Fruit fly (Drosophila melanogaster) whole organism, prepupa: ENCODE data around the gene CG7656.

ENCODE experiments used
- Blimp-1 ChIP-seq: fragments of 200-800 bp; sonication (Bioruptor generic); optimal IDR thresholded peaks from 3 replicates; lab custom pipeline; 2017; ENCODE audit warnings: missing biosample characterization, missing genetic modification characterization, mild to moderate bottlenecking, moderate library complexity, missing genetic modification reagents
- CG10631 ChIP-seq: fragments of 200-800 bp; sonication (Bioruptor generic); optimal IDR thresholded peaks from 2 replicates; lab custom pipeline; 2016; ENCODE audit warnings: missing biosample characterization, missing genetic modification characterization
- CG11294 ChIP-seq: fragments of 200-800 bp; sonication (Bioruptor generic); IDR thresholded peaks from 2 replicates; pipeline ENCODE4 v1.3.6; 2022; ENCODE audit warnings: missing biosample characterization, missing genetic modification characterization
- CG15336 ChIP-seq: fragments of 200-800 bp; sonication (Bioruptor generic); IDR thresholded peaks from 2 replicates; pipeline ENCODE4 v1.3.6; 2022; ENCODE audit warnings: missing biosample characterization, missing genetic modification characterization
- CG16779 ChIP-seq: fragments of 200-800 bp; sonication (Bioruptor generic); optimal IDR thresholded peaks from 3 replicates; lab custom pipeline; 2017; ENCODE audit warnings: missing biosample characterization, mild to moderate bottlenecking, missing genetic modification characterization
- CG3032 ChIP-seq: fragments of 200-800 bp; optimal IDR thresholded peaks from 2 replicates; lab custom pipeline; 2019; ENCODE audit warnings: missing biosample characterization, mild to moderate bottlenecking, missing genetic modification characterization, moderate library complexity
- CG31627 ChIP-seq: fragments of 200-800 bp; sonication (Bioruptor generic); optimal IDR thresholded peaks from 3 replicates; lab custom pipeline; 2016; ENCODE audit warnings: missing biosample characterization, missing genetic modification characterization
- CG3919 ChIP-seq: fragments of 200-800 bp; sonication (Bioruptor generic); optimal IDR thresholded peaks from 3 replicates; lab custom pipeline; 2016; ENCODE audit warnings: missing biosample characterization, missing genetic modification characterization
- CG6163 ChIP-seq: fragments of 200-800 bp; sonication (Bioruptor generic); IDR thresholded peaks from 3 replicates; pipeline ENCODE4 v1.3.6; 2022; ENCODE audit warnings: missing biosample characterization, missing genetic modification characterization
- CG6792 ChIP-seq: fragments of 200-800 bp; sonication (Bioruptor generic); optimal IDR thresholded peaks from 3 replicates; lab custom pipeline; 2016; ENCODE audit warnings: missing biosample characterization, missing genetic modification characterization
- CG6808 ChIP-seq: fragments of 200-800 bp; sonication (Bioruptor generic); optimal IDR thresholded peaks from 3 replicates; lab custom pipeline; 2017; ENCODE audit warnings: missing biosample characterization, missing genetic modification characterization, mild to moderate bottlenecking, moderate library complexity, missing genetic modification reagents
- CG7368 ChIP-seq: fragments of 200-800 bp; sonication (Bioruptor generic); optimal IDR thresholded peaks from 3 replicates; lab custom pipeline; 2016; ENCODE audit warnings: missing biosample characterization, missing genetic modification characterization
- CG8119 ChIP-seq: fragments of 200-800 bp; sonication (Bioruptor generic); IDR thresholded peaks from 3 replicates; pipeline ENCODE4 v1.3.6; 2022; ENCODE audit warnings: missing biosample characterization, missing genetic modification characterization
- CG8632 ChIP-seq: fragments of 200-800 bp; sonication (Bioruptor generic); optimal IDR thresholded peaks from 3 replicates; lab custom pipeline; 2016; ENCODE audit warnings: missing biosample characterization, missing genetic modification characterization
- Eip75B ChIP-seq: fragments of 200-800 bp; sonication (Bioruptor generic); optimal IDR thresholded peaks from 3 replicates; lab custom pipeline; 2016; ENCODE audit warnings: missing biosample characterization, missing genetic modification characterization
- Eip78C ChIP-seq: fragments of 200-800 bp; sonication (Bioruptor generic); peaks from one replicate; lab custom pipeline; 2016; ENCODE audit warnings: missing biosample characterization, missing genetic modification characterization
- Eip93F ChIP-seq: fragments of 200-800 bp; sonication (Bioruptor generic); optimal IDR thresholded peaks from 2 replicates; lab custom pipeline; 2016; ENCODE audit warnings: missing biosample characterization, mild to moderate bottlenecking, missing genetic modification characterization
- Ets21C ChIP-seq: fragments of 200-800 bp; sonication (Bioruptor generic); optimal IDR thresholded peaks from 3 replicates; lab custom pipeline; 2016; ENCODE audit warnings: missing biosample characterization, missing genetic modification characterization
- Ets96B ChIP-seq: fragments of 200-800 bp; optimal IDR thresholded peaks from 2 replicates; lab custom pipeline; 2019; ENCODE audit warnings: missing biosample characterization, mild to moderate bottlenecking, missing genetic modification characterization, moderate library complexity
- Gug ChIP-seq: fragments of 200-800 bp; sonication (Bioruptor generic); IDR thresholded peaks from 2 replicates; pipeline ENCODE4 v1.3.6; 2022; ENCODE audit warnings: missing biosample characterization, missing genetic modification characterization
- Lpt ChIP-seq: fragments of 200-800 bp; sonication (Bioruptor generic); optimal IDR thresholded peaks from 3 replicates; lab custom pipeline; 2016; ENCODE audit warnings: missing biosample characterization, missing genetic modification characterization
- Met ChIP-seq: fragments of 200-800 bp; sonication (Bioruptor generic); optimal IDR thresholded peaks from 3 replicates; lab custom pipeline; 2016; ENCODE audit warnings: missing biosample characterization, missing genetic modification characterization
- OdsH ChIP-seq: fragments of 200-800 bp; sonication (Bioruptor generic); optimal IDR thresholded peaks from 3 replicates; lab custom pipeline; 2016; ENCODE audit warnings: missing biosample characterization, missing genetic modification characterization
- Smox ChIP-seq: fragments of 200-800 bp; sonication (Bioruptor generic); optimal IDR thresholded peaks from 3 replicates; lab custom pipeline; 2016; ENCODE audit warnings: missing biosample characterization, missing genetic modification characterization
- Sox14 ChIP-seq: fragments of 200-800 bp; sonication (Bioruptor generic); optimal IDR thresholded peaks from 3 replicates; lab custom pipeline; 2016; ENCODE audit warnings: missing biosample characterization, missing genetic modification characterization
- Sox15 ChIP-seq: fragments of 200-800 bp; sonication (Bioruptor generic); optimal IDR thresholded peaks from 3 replicates; lab custom pipeline; 2016; ENCODE audit warnings: missing biosample characterization, missing genetic modification characterization
- achi ChIP-seq: fragments of 200-800 bp; sonication (Bioruptor generic); optimal IDR thresholded peaks from 3 replicates; lab custom pipeline; 2016; ENCODE audit warnings: missing biosample characterization, missing genetic modification characterization
- acj6 ChIP-seq: fragments of 200-800 bp; sonication (Bioruptor generic); optimal IDR thresholded peaks from 3 replicates; lab custom pipeline; 2016; ENCODE audit warnings: missing biosample characterization, missing genetic modification characterization
- dac ChIP-seq: fragments of 200-800 bp; sonication (Bioruptor generic); optimal IDR thresholded peaks from 2 replicates; lab custom pipeline; 2017; ENCODE audit warnings: missing biosample characterization, mild to moderate bottlenecking, missing genetic modification characterization
- eg ChIP-seq: fragments of 200-800 bp; sonication (Bioruptor generic); IDR thresholded peaks from 3 replicates; pipeline ENCODE4 v1.3.6; 2022; ENCODE audit warnings: missing biosample characterization, missing genetic modification characterization
- esn ChIP-seq: fragments of 200-800 bp; sonication (Bioruptor generic); optimal IDR thresholded peaks from 2 replicates; lab custom pipeline; 2016; ENCODE audit warnings: missing biosample characterization, mild to moderate bottlenecking, missing genetic modification characterization, moderate library complexity
- fd59A ChIP-seq: fragments of 200-800 bp; sonication (Bioruptor generic); optimal IDR thresholded peaks from 2 replicates; lab custom pipeline; 2017; ENCODE audit warnings: missing biosample characterization, mild to moderate bottlenecking, missing genetic modification characterization, missing genetic modification reagents
- fd85E ChIP-seq: fragments of 200-800 bp; sonication (Bioruptor generic); optimal IDR thresholded peaks from 3 replicates; lab custom pipeline; 2016; ENCODE audit warnings: missing biosample characterization, missing genetic modification characterization
- fkh ChIP-seq: fragments of 200-800 bp; sonication (Bioruptor generic); optimal IDR thresholded peaks from 3 replicates; lab custom pipeline; 2017; ENCODE audit warnings: missing biosample characterization, mild to moderate bottlenecking, missing genetic modification characterization, moderate library complexity
- net ChIP-seq: fragments of 200-800 bp; sonication (Bioruptor generic); optimal IDR thresholded peaks from 3 replicates; lab custom pipeline; 2016; ENCODE audit warnings: missing biosample characterization, missing genetic modification characterization
- pdm3 ChIP-seq: fragments of 200-800 bp; sonication (Bioruptor generic); optimal IDR thresholded peaks from 3 replicates; lab custom pipeline; 2016; ENCODE audit warnings: missing biosample characterization, missing genetic modification characterization
- salr ChIP-seq, 2 experiments: fragments of 200-800 bp; sonication (Bioruptor generic); optimal IDR thresholded peaks; 3 replicates each; lab custom pipeline; 2016 to 2018; ENCODE audit warnings: missing biosample characterization in 2 of 2, missing genetic modification characterization in 2 of 2, mild to moderate bottlenecking in 1 of 2
- spab ChIP-seq: fragments of 200-800 bp; sonication (Bioruptor generic); optimal IDR thresholded peaks from 2 replicates; lab custom pipeline; 2017; ENCODE audit warnings: missing biosample characterization, mild to moderate bottlenecking, missing genetic modification characterization, missing genetic modification reagents
- svp ChIP-seq: fragments of 200-800 bp; sonication (Bioruptor generic); peaks from one replicate; lab custom pipeline; 2016; ENCODE audit warnings: missing biosample characterization, missing genetic modification characterization
- topi ChIP-seq: fragments of 200-800 bp; sonication (Bioruptor generic); optimal IDR thresholded peaks from 3 replicates; lab custom pipeline; 2016; ENCODE audit warnings: missing biosample characterization, missing genetic modification characterization

CG7656 gene

dm6 chr3L:15595175-15595724 lies 7.3 kb upstream of the CG7656 start (continued):
- TF ChIP-seq Lpt (GFP tag; lab: Kevin White, UChicago) (no peak), CG6163 (GFP tag; lab: Robert Waterston, UW) (no peak), eg (GFP tag; lab: Robert Waterston, UW) (no peak), CG6792 (GFP tag; lab: Kevin White, UChicago) (no peak), dac (GFP tag; lab: Kevin White, UChicago) (no peak), CG3032 (tag; lab: Kevin White, UChicago) (peak; percentile 21), CG10631 (GFP tag; lab: Kevin White, UChicago) (peak; percentile 39), Blimp-1 (GFP tag; lab: Kevin White, UChicago) (no peak), Eip93F (GFP tag; lab: Kevin White, UChicago) (no peak), CG16779 (tag; lab: Kevin White, UChicago) (no peak), acj6 (GFP tag; lab: Kevin White, UChicago) (peak; percentile 15), Eip78C (GFP tag; lab: Kevin White, UChicago) (peak; percentile 69), achi (peak; percentile 12), Sox14 (GFP tag; lab: Kevin White, UChicago) (no peak), CG15336 (GFP tag; lab: Robert Waterston, UW) (no peak), net (GFP tag; lab: Kevin White, UChicago) (peak; percentile 30), fd85E (GFP tag; lab: Kevin White, UChicago) (no peak)
- TF ChIP-seq, all 60 proteins: peak for 20

dm6 chr3L:15594093-15594653 lies 6.2 kb upstream of the CG7656 start:
- TF ChIP-seq eg (GFP tag; lab: Robert Waterston, UW) = no peak
- TF ChIP-seq svp (GFP tag; lab: Kevin White, UChicago) = peak; percentile 67
- TF ChIP-seq Eip93F (GFP tag; lab: Kevin White, UChicago) = peak; percentile 32
- TF ChIP-seq Eip78C (GFP tag; lab: Kevin White, UChicago) = peak; percentile 2
- TF ChIP-seq Sox14 (GFP tag; lab: Kevin White, UChicago) = peak; percentile 69

- no peak for TF ChIP-seq CG3919 (GFP tag; lab: Kevin White, UChicago)
- peak; percentile 42 for TF ChIP-seq Eip78C (GFP tag; lab: Kevin White, UChicago)
- TF ChIP-seq Eip93F (GFP tag; lab: Kevin White, UChicago) = no peak
- no peak for TF ChIP-seq salr (GFP tag; optimal IDR thresholded peaks at IDR 0.05; lab: Kevin White, UChicago)
Observed at dm6 chr3L:15593399-15593798, 5.4 kb upstream of the CG7656 start.

dm6 chr3L:15592536-15593260 lies 4.7 kb upstream of the CG7656 start:
- TF ChIP-seq CG8119 (GFP tag; lab: Robert Waterston, UW) = peak; percentile 88
- peak; percentile 42; the same call in 1 of the 2 replicates for TF ChIP-seq CG11294 (GFP tag; lab: Robert Waterston, UW)
- TF ChIP-seq fd59A = no peak
- no peak for TF ChIP-seq CG31627 (GFP tag; lab: Kevin White, UChicago)
- TF ChIP-seq OdsH = peak; percentile 40
- TF ChIP-seq svp (GFP tag; lab: Kevin White, UChicago) = no peak
- no peak for TF ChIP-seq Sox15 (GFP tag; lab: Kevin White, UChicago)
- no peak for TF ChIP-seq CG7368
- peak; percentile 24 for TF ChIP-seq Ets96B (tag; lab: Kevin White, UChicago)
- no peak for TF ChIP-seq Lpt (GFP tag; lab: Kevin White, UChicago)
- TF ChIP-seq pdm3 (GFP tag; lab: Kevin White, UChicago) = no peak
- TF ChIP-seq Ets21C = no peak
- peak; percentile 4 for TF ChIP-seq spab (GFP tag; lab: Kevin White, UChicago)
- TF ChIP-seq CG3919 (GFP tag; lab: Kevin White, UChicago) = peak; percentile 40
- TF ChIP-seq Eip78C (GFP tag; lab: Kevin White, UChicago) = peak; percentile 67
- no peak for TF ChIP-seq Met (GFP tag; lab: Kevin White, UChicago)
- TF ChIP-seq CG10631 (GFP tag; lab: Kevin White, UChicago) = peak; percentile 27
- no peak for TF ChIP-seq CG6808 (GFP tag; lab: Kevin White, UChicago)
- peak; percentile 31 for TF ChIP-seq CG3032 (tag; lab: Kevin White, UChicago)
- TF ChIP-seq CG8632 (GFP tag; lab: Kevin White, UChicago) = peak; percentile 43
- TF ChIP-seq Smox (GFP tag; lab: Kevin White, UChicago) = no peak
- no peak for TF ChIP-seq topi
- TF ChIP-seq fd85E (GFP tag; lab: Kevin White, UChicago) = no peak
- no peak for TF ChIP-seq CG16779 (tag; lab: Kevin White, UChicago)
- no peak for TF ChIP-seq Eip75B
- peak; percentile 61 for TF ChIP-seq Gug (GFP tag; lab: Robert Waterston, UW)
- TF ChIP-seq Eip93F (GFP tag; lab: Kevin White, UChicago) = no peak
- no peak for TF ChIP-seq Blimp-1 (GFP tag; lab: Kevin White, UChicago)
- no peak for TF ChIP-seq fkh (GFP tag; lab: Kevin White, UChicago)
- no peak for TF ChIP-seq net (GFP tag; lab: Kevin White, UChicago)
- no peak for TF ChIP-seq CG6792 (GFP tag; lab: Kevin White, UChicago)
- TF ChIP-seq esn = peak; percentile 44
